Fruit fly (Drosophila melanogaster) whole organism, embryonic: ENCODE results near the gene CG13947.

Source experiments
- Asciz ChIP-seq: fragments of 200-800 bp; sonication (Bioruptor generic); optimal IDR thresholded peaks from 2 replicates; lab custom pipeline; 2017; ENCODE audit warnings: missing biosample characterization, mild to moderate bottlenecking, missing genetic modification characterization, missing genetic modification reagents
- CG10462 ChIP-seq: fragments of 200-800 bp; sonication (Bioruptor generic); optimal IDR thresholded peaks from 2 replicates; lab custom pipeline; 2016; ENCODE audit warnings: missing biosample characterization, missing genetic modification characterization
- CG10565 ChIP-seq: fragments of 200-800 bp; sonication (Bioruptor generic); optimal IDR thresholded peaks from 3 replicates; lab custom pipeline; 2016; ENCODE audit warnings: missing biosample characterization, mild to moderate bottlenecking, missing genetic modification characterization
- CG13424 ChIP-seq: fragments of 200-800 bp; sonication (Bioruptor generic); optimal IDR thresholded peaks from 2 replicates; lab custom pipeline; 2019; ENCODE audit warnings: missing biosample characterization, mild to moderate bottlenecking, missing genetic modification characterization, moderate library complexity
- CG14441 ChIP-seq: fragments of 200-800 bp; sonication (Bioruptor generic); IDR thresholded peaks from 2 replicates; pipeline ENCODE4 v1.3.6; 2022; ENCODE audit warnings: missing biosample characterization, missing genetic modification characterization
- CG14710 ChIP-seq: fragments of 200-800 bp; sonication (Bioruptor generic); optimal IDR thresholded peaks from 3 replicates; lab custom pipeline; 2019; ENCODE audit warnings: missing biosample characterization, mild to moderate bottlenecking, missing genetic modification characterization, moderate library complexity
- CG1529 ChIP-seq: fragments of 200-800 bp; sonication (Bioruptor generic); optimal IDR thresholded peaks from 3 replicates; lab custom pipeline; 2018; ENCODE audit warnings: missing biosample characterization, missing genetic modification characterization
- CG15514 ChIP-seq: fragments of 200-800 bp; sonication (Bioruptor generic); optimal IDR thresholded peaks from 3 replicates; lab custom pipeline; 2017; ENCODE audit warnings: missing biosample characterization, missing genetic modification characterization, mild to moderate bottlenecking, moderate library complexity, missing genetic modification reagents
- CG15601 ChIP-seq: fragments of 200-800 bp; sonication (Bioruptor generic); optimal IDR thresholded peaks from 3 replicates; lab custom pipeline; 2019; ENCODE audit warnings: missing biosample characterization, mild to moderate bottlenecking, missing genetic modification characterization, moderate library complexity
- CG15696 ChIP-seq: fragments of 200-800 bp; sonication (Bioruptor generic); optimal IDR thresholded peaks from 2 replicates; lab custom pipeline; 2019; ENCODE audit warnings: missing biosample characterization, mild to moderate bottlenecking, missing genetic modification characterization, moderate library complexity
- CG1602 ChIP-seq: fragments of 200-800 bp; sonication (Bioruptor generic); optimal IDR thresholded peaks from 3 replicates; lab custom pipeline; 2016; ENCODE audit warnings: missing biosample characterization, missing genetic modification characterization
- CG17612 ChIP-seq: fragments of 200-800 bp; sonication (Bioruptor generic); IDR thresholded peaks from 2 replicates; pipeline ENCODE4 v1.3.6; 2022; ENCODE audit warnings: missing biosample characterization, missing genetic modification characterization
- CG18011 ChIP-seq: fragments of 200-800 bp; sonication (Bioruptor generic); optimal IDR thresholded peaks from 2 replicates; lab custom pipeline; 2017; ENCODE audit warnings: missing biosample characterization, missing genetic modification characterization, mild to moderate bottlenecking, moderate library complexity, missing genotype
- CG1832 ChIP-seq: fragments of 200-800 bp; sonication (Bioruptor generic); optimal IDR thresholded peaks from 2 replicates; lab custom pipeline; 2017; ENCODE audit warnings: missing biosample characterization, mild to moderate bottlenecking, missing genetic modification characterization, inconsistent platforms
- CG2199 ChIP-seq: fragments of 200-800 bp; sonication (Bioruptor generic); IDR thresholded peaks from 3 replicates; pipeline ENCODE4 v1.3.6; 2022; ENCODE audit warnings: missing biosample characterization, missing genetic modification characterization
- CG32532 ChIP-seq: fragments of 200-800 bp; sonication (Bioruptor generic); IDR thresholded peaks from 2 replicates; pipeline ENCODE4 v1.3.6; 2022; ENCODE audit warnings: missing biosample characterization, missing genetic modification characterization
- CG3281 ChIP-seq: fragments of 200-800 bp; sonication (Bioruptor generic); optimal IDR thresholded peaks from 3 replicates; lab custom pipeline; 2017; ENCODE audit warnings: missing biosample characterization, mild to moderate bottlenecking, missing genetic modification characterization
- CG3847 ChIP-seq: fragments of 200-800 bp; sonication (Bioruptor generic); IDR thresholded peaks from 2 replicates; pipeline ENCODE4 v1.3.6; 2022; ENCODE audit warnings: missing biosample characterization, missing genetic modification characterization
- CG6272 ChIP-seq: fragments of 200-800 bp; sonication (Bioruptor generic); IDR thresholded peaks from 2 replicates; pipeline ENCODE4 v1.3.6; 2022; ENCODE audit warnings: missing biosample characterization, missing genetic modification characterization
- CG6689 ChIP-seq: fragments of 200-800 bp; sonication (Bioruptor generic); IDR thresholded peaks from 2 replicates; pipeline ENCODE4 v1.3.6; 2022; ENCODE audit warnings: missing biosample characterization, missing genetic modification characterization
- CG9932 ChIP-seq: fragments of 200-800 bp; sonication (Bioruptor generic); IDR thresholded peaks from 2 replicates; pipeline ENCODE4 v1.3.6; 2022; ENCODE audit warnings: missing biosample characterization, missing genetic modification characterization
- CTCF ChIP-seq: fragments of 200-800 bp; sonication (Bioruptor generic); optimal IDR thresholded peaks from 2 replicates; lab custom pipeline; 2017; ENCODE audit warnings: missing biosample characterization, mild to moderate bottlenecking, missing genetic modification characterization, moderate library complexity
- CoRest ChIP-seq: fragments of 200-800 bp; sonication (Bioruptor generic); optimal IDR thresholded peaks from 3 replicates; lab custom pipeline; 2018; ENCODE audit warnings: missing biosample characterization, mild to moderate bottlenecking, missing genetic modification characterization, moderate library complexity
- Eip74EF ChIP-seq, 2 experiments: fragments of 200-800 bp in 1 of 2; fragments of >200 bp in 1 of 2; sonication (Bioruptor generic) in 1 of 2; optimal IDR thresholded peaks; 2 replicates each; lab custom pipeline; 2017 to 2019; ENCODE audit warnings: missing biosample characterization in 2 of 2, missing genetic modification characterization in 2 of 2, mild to moderate bottlenecking in 1 of 2, moderate library complexity in 1 of 2
- Ets97D ChIP-seq: fragments of 200-800 bp; sonication (Bioruptor generic); optimal IDR thresholded peaks from 3 replicates; lab custom pipeline; 2016; ENCODE audit warnings: missing biosample characterization, missing genetic modification characterization
- Hr51 ChIP-seq, 2 experiments: fragments of 200-800 bp; sonication (Bioruptor generic); optimal IDR thresholded peaks; 2 replicates in 1 of 2; 3 replicates in 1 of 2; lab custom pipeline; 2016 to 2018; ENCODE audit warnings: missing biosample characterization in 2 of 2, missing genetic modification characterization in 2 of 2, mild to moderate bottlenecking in 1 of 2, moderate library complexity in 1 of 2
- Jarid2 ChIP-seq: fragments of 200-800 bp; sonication (Bioruptor generic); optimal IDR thresholded peaks from 3 replicates; lab custom pipeline; 2017; ENCODE audit warnings: mild to moderate bottlenecking, missing biosample characterization, missing genetic modification reagents, missing genetic modification characterization
- Lhr ChIP-seq: fragments of 200-800 bp; sonication (Bioruptor generic); optimal IDR thresholded peaks from 3 replicates; lab custom pipeline; 2017; ENCODE audit warnings: mild to moderate bottlenecking, missing biosample characterization, missing genetic modification reagents, missing genetic modification characterization
- Max ChIP-seq: fragments of 200-800 bp; sonication (Bioruptor generic); optimal IDR thresholded peaks from 2 replicates; lab custom pipeline; 2016; ENCODE audit warnings: missing biosample characterization, mild to moderate bottlenecking, missing genetic modification characterization
- Mes4 ChIP-seq: fragments of 200-800 bp; sonication (Bioruptor generic); optimal IDR thresholded peaks from 2 replicates; lab custom pipeline; 2016; ENCODE audit warnings: missing biosample characterization, missing genetic modification characterization
- Nf-YC ChIP-seq: fragments of 200-800 bp; optimal IDR thresholded peaks from 3 replicates; lab custom pipeline; 2019; ENCODE audit warnings: missing biosample characterization, mild to moderate bottlenecking, missing genetic modification characterization, moderate library complexity
- NfI ChIP-seq: fragments of 200-800 bp; sonication (Bioruptor generic); optimal IDR thresholded peaks from 3 replicates; lab custom pipeline; 2018; ENCODE audit warnings: missing biosample characterization, mild to moderate bottlenecking, missing genetic modification characterization, moderate library complexity
- Side ChIP-seq: fragments of 200-800 bp; sonication (Bioruptor generic); optimal IDR thresholded peaks from 2 replicates; lab custom pipeline; 2016; ENCODE audit warnings: missing biosample characterization, missing genetic modification characterization
- Xbp1 ChIP-seq: fragments of 200-800 bp; sonication (Bioruptor generic); optimal IDR thresholded peaks from 3 replicates; lab custom pipeline; 2016; ENCODE audit warnings: missing biosample characterization, mild to moderate bottlenecking, missing genetic modification characterization
- chinmo ChIP-seq: fragments of 200-800 bp; sonication (Bioruptor generic); IDR thresholded peaks from 4 replicates; pipeline ENCODE4 v1.3.6; 2022; ENCODE audit warnings: missing biosample characterization, missing genetic modification characterization; ENCODE audit not compliant: partially characterized antibody
- dimm ChIP-seq: fragments of 200-800 bp; sonication (Bioruptor generic); IDR thresholded peaks from 2 replicates; pipeline ENCODE4 v1.3.6; 2022; ENCODE audit warnings: missing biosample characterization, missing genetic modification characterization
- esg ChIP-seq: fragments of 200-800 bp; sonication (Bioruptor generic); conservative IDR thresholded peaks from 2 replicates; pipeline ENCODE4 v1.3.6; 2022; ENCODE audit warnings: missing biosample characterization, missing genetic modification characterization
- fd96Cb ChIP-seq: fragments of 200-800 bp; sonication (Bioruptor generic); optimal IDR thresholded peaks from 2 replicates; lab custom pipeline; 2018; ENCODE audit warnings: missing biosample characterization, mild to moderate bottlenecking, missing genetic modification characterization, moderate library complexity
- jumu ChIP-seq: fragments of 200-800 bp; sonication (Bioruptor generic); optimal IDR thresholded peaks from 3 replicates; lab custom pipeline; 2016; ENCODE audit warnings: missing biosample characterization, missing genetic modification characterization
- knrl ChIP-seq: fragments of 200-800 bp; sonication (Bioruptor generic); IDR thresholded peaks from 3 replicates; pipeline ENCODE4 v1.3.6; 2022; ENCODE audit warnings: missing biosample characterization, missing genetic modification characterization; ENCODE audit not compliant: partially characterized antibody
- lilli ChIP-seq: fragments of 200-800 bp; sonication (Bioruptor generic); optimal IDR thresholded peaks from 3 replicates; lab custom pipeline; 2016; ENCODE audit warnings: missing biosample characterization, missing genetic modification characterization
- nau ChIP-seq: fragments of 200-800 bp; sonication (Bioruptor generic); optimal IDR thresholded peaks from 3 replicates; lab custom pipeline; 2017; ENCODE audit warnings: missing biosample characterization, mild to moderate bottlenecking, missing genetic modification characterization, missing genetic modification reagents
- pum ChIP-seq: fragments of 200-800 bp; sonication (Bioruptor generic); optimal IDR thresholded peaks from 2 replicates; lab custom pipeline; 2016; ENCODE audit warnings: missing biosample characterization, missing genetic modification characterization
- scrt ChIP-seq: fragments of 200-800 bp; sonication (Bioruptor generic); optimal IDR thresholded peaks from 2 replicates; lab custom pipeline; 2018; ENCODE audit warnings: missing biosample characterization, mild to moderate bottlenecking, missing genetic modification characterization, moderate library complexity
- sisA ChIP-seq: fragments of 200-800 bp; sonication (Bioruptor generic); IDR thresholded peaks from 2 replicates; pipeline ENCODE4 v1.3.6; 2022; ENCODE audit warnings: missing biosample characterization, missing genetic modification characterization
- slbo ChIP-seq: fragments of 200-800 bp; sonication (Bioruptor generic); IDR thresholded peaks from 2 replicates; pipeline ENCODE4 v1.3.6; 2022; ENCODE audit warnings: missing biosample characterization, missing genetic modification characterization
- ssp ChIP-seq: fragments of 200-800 bp; sonication (Bioruptor generic); IDR thresholded peaks from 2 replicates; pipeline ENCODE4 v1.3.6; 2022; ENCODE audit warnings: missing biosample characterization, missing genetic modification characterization
- tio ChIP-seq: fragments of 200-800 bp; sonication (Bioruptor generic); optimal IDR thresholded peaks from 2 replicates; lab custom pipeline; 2017; ENCODE audit warnings: missing biosample characterization, missing genetic modification characterization, inconsistent platforms
- tup ChIP-seq: fragments of 200-800 bp; sonication (Bioruptor generic); optimal IDR thresholded peaks from 2 replicates; lab custom pipeline; 2016; ENCODE audit warnings: missing biosample characterization, mild to moderate bottlenecking, missing genetic modification characterization, moderate library complexity
- wdn ChIP-seq: fragments of 200-800 bp; sonication (Bioruptor generic); IDR thresholded peaks from 2 replicates; pipeline ENCODE4 v1.3.6; 2022; ENCODE audit warnings: missing biosample characterization, missing genetic modification characterization
- zfh2 ChIP-seq: fragments of 200-800 bp; sonication (Bioruptor generic); optimal IDR thresholded peaks from 2 replicates; lab custom pipeline; 2016; ENCODE audit warnings: missing biosample characterization, missing genetic modification characterization

The CG13947 gene

DNA sequence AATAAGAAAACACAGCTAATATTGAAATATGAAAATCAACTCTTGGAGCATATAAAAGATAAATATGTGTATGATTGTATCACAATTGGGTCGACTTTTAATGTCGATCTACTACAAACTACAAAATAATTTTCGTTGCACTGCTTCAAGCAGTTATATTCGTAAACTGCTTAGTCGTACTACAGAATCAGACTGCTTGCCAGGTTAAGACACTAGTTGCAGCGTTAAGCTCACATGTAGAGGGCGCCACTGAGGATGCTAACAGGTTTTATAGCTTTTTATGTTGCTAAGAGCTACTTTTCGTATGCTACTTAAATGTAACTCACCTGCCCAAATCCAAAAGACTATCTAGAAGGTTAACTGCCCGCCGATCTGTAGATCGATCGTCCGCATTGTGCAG, 38.9 kb upstream of the CG13947 start:
- no peak for TF ChIP-seq CG18011 (GFP tag; lab: Kevin White, UChicago)
- peak; percentile 58; the same call in 1 of the 2 replicates for TF ChIP-seq slbo
- TF ChIP-seq Jarid2 (GFP tag; lab: Kevin White, UChicago): peak; percentile 27
- TF ChIP-seq dimm (GFP tag; lab: Robert Waterston, UW): no peak
- TF ChIP-seq CG6689 (GFP tag; lab: Robert Waterston, UW): no peak
- peak; percentile 44 for TF ChIP-seq CG9932
- no peak for TF ChIP-seq CG14441
- no peak for TF ChIP-seq Xbp1 (GFP tag; lab: Kevin White, UChicago)
- TF ChIP-seq tup (GFP tag; lab: Kevin White, UChicago): no peak
- TF ChIP-seq CoRest (tag; lab: Kevin White, UChicago): peak; percentile 27
- TF ChIP-seq Max (GFP tag; lab: Kevin White, UChicago): no peak
- TF ChIP-seq wdn (GFP tag; lab: Robert Waterston, UW): no peak
- no peak for TF ChIP-seq Nf-YC (tag; lab: Kevin White, UChicago)
- TF ChIP-seq fd96Cb: no peak
- no peak for TF ChIP-seq tio
- TF ChIP-seq NfI (GFP tag; lab: Kevin White, UChicago): peak; percentile 1
- no peak for TF ChIP-seq Side (GFP tag; lab: Kevin White, UChicago)
- no peak for TF ChIP-seq zfh2 (GFP tag; lab: Kevin White, UChicago)
- no peak for TF ChIP-seq CG15514
- no peak for TF ChIP-seq lilli (GFP tag; lab: Kevin White, UChicago)
- peak; percentile 41; the same call in 1 of the 2 replicates for TF ChIP-seq ssp (GFP tag; lab: Robert Waterston, UW)
- TF ChIP-seq Lhr (GFP tag; lab: Kevin White, UChicago): peak; percentile 50
- peak; percentile 73 for TF ChIP-seq CG15601 (tag; lab: Kevin White, UChicago)
- peak; percentile 55 for TF ChIP-seq CG32532
- no peak for TF ChIP-seq jumu (GFP tag; lab: Kevin White, UChicago)
- peak; percentile 64; the same call in 2 of the 3 replicates for TF ChIP-seq knrl (GFP tag; lab: Robert Waterston, UW)
- TF ChIP-seq Asciz (GFP tag; lab: Kevin White, UChicago): no peak
- no peak for TF ChIP-seq CG14710 (tag; lab: Kevin White, UChicago)
- TF ChIP-seq sisA: peak; percentile 35
- TF ChIP-seq CG15696 (tag; lab: Kevin White, UChicago): peak; percentile 17
- TF ChIP-seq CG17612 (GFP tag; lab: Robert Waterston, UW): no peak
- TF ChIP-seq chinmo (GFP tag; lab: Robert Waterston, UW): peak; percentile 81; the same call in 2 of the 4 replicates
- TF ChIP-seq Hr51 (GFP tag; optimal IDR thresholded peaks at IDR 0.05; lab: Kevin White, UChicago): peak; percentile 4 to 13
- TF ChIP-seq Eip74EF (GFP tag; optimal IDR thresholded peaks at IDR 0.05; lab: Kevin White, UChicago): peak in 1 of 2 experiments; percentile 70
- TF ChIP-seq CG3281 (GFP tag; lab: Kevin White, UChicago): no peak
- TF ChIP-seq esg (GFP tag; lab: Robert Waterston, UW): no peak
- peak; percentile 7 for TF ChIP-seq CG13424 (tag; lab: Kevin White, UChicago)
- TF ChIP-seq CG2199: peak; percentile 93
- TF ChIP-seq CG1602 (GFP tag; lab: Kevin White, UChicago): no peak
- TF ChIP-seq CG6272 (GFP tag; lab: Robert Waterston, UW): no peak; the same call in 1 of the 2 replicates
- TF ChIP-seq CG3847 (GFP tag; lab: Robert Waterston, UW): no peak; the same call in 1 of the 2 replicates
- no peak for TF ChIP-seq pum (GFP tag; lab: Kevin White, UChicago)
- no peak for TF ChIP-seq Mes4
- TF ChIP-seq Ets97D (GFP tag; lab: Kevin White, UChicago): no peak
- no peak for TF ChIP-seq nau (GFP tag; lab: Kevin White, UChicago)
- peak; percentile 91 for TF ChIP-seq scrt (GFP tag; lab: Kevin White, UChicago)
- no peak for TF ChIP-seq CG10565 (GFP tag; lab: Kevin White, UChicago)
- no peak for TF ChIP-seq CG1832 (GFP tag; lab: Kevin White, UChicago)
- TF ChIP-seq CG1529 (GFP tag; lab: Kevin White, UChicago): no peak
- no peak for TF ChIP-seq CG10462
- TF ChIP-seq CTCF: peak; percentile 95
